Worm (Caenorhabditis elegans) whole organism, L1 larva: ENCODE data around the gene lin-18.

Experiments
- C16A3.4 ChIP-seq: fragments of 150-350 bp; optimal IDR thresholded peaks from 2 replicates; lab custom pipeline; 2014; ENCODE audit warnings: missing biosample characterization, missing genetic modification characterization
- alr-1 ChIP-seq: fragments of 200-800 bp; sonication (Bioruptor generic); optimal IDR thresholded peaks from 2 replicates; lab custom pipeline; 2018; ENCODE audit warnings: borderline replicate concordance, mild to moderate bottlenecking, missing genetic modification characterization, missing compliant biosample characterization
- ceh-63 ChIP-seq: fragments of 200-800 bp; sonication (Bioruptor generic); optimal IDR thresholded peaks from 2 replicates; lab custom pipeline; 2018; ENCODE audit warnings: mild to moderate bottlenecking, missing genetic modification characterization, missing compliant biosample characterization
- ceh-8 ChIP-seq: fragments of 200-800 bp; sonication (Bioruptor generic); optimal IDR thresholded peaks from 2 replicates; lab custom pipeline; 2018; ENCODE audit warnings: mild to moderate bottlenecking, missing genetic modification characterization, moderate library complexity, missing compliant biosample characterization
- ceh-88 ChIP-seq: fragments of 200-800 bp; sonication (Bioruptor generic); IDR thresholded peaks from 2 replicates; pipeline ENCODE4 v1.3.6; 2022; ENCODE audit warnings: missing genetic modification characterization, missing compliant biosample characterization
- dpl-1 ChIP-seq, 3 experiments: fragments of 150-350 bp in 2 of 3; sonication (generic microtip) in 1 of 3; optimal IDR thresholded peaks; 2 replicates each; lab custom pipeline; 2014 to 2017; ENCODE audit warnings: missing biosample characterization in 3 of 3, missing genetic modification characterization in 3 of 3, missing genetic modification reagents in 3 of 3
- efl-3 ChIP-seq: fragments of 200-800 bp; sonication (Bioruptor generic); optimal IDR thresholded peaks from 2 replicates; lab custom pipeline; 2018; ENCODE audit warnings: mild to moderate bottlenecking, missing genetic modification characterization, missing compliant biosample characterization
- egl-13 ChIP-seq: sonication (generic microtip); optimal IDR thresholded peaks from 2 replicates; lab custom pipeline; 2016; ENCODE audit warnings: missing genotype, missing genetic modification reagents, missing genetic modification characterization, missing compliant biosample characterization
- egl-27 ChIP-seq, 2 experiments: fragments of 150-350 bp in 1 of 2; sonication (generic microtip); optimal IDR thresholded peaks; 3 replicates each; lab custom pipeline; 2017 to 2018; ENCODE audit warnings: missing biosample characterization in 2 of 2, missing genetic modification characterization in 2 of 2, missing genetic modification reagents in 2 of 2
- elt-3 ChIP-seq, 6 experiments: fragments of 150-350 bp in 1 of 6; sonication (generic microtip); optimal IDR thresholded peaks; 2 replicates each; lab custom pipeline; 2017 to 2018; ENCODE audit warnings: missing biosample characterization in 6 of 6, missing genetic modification characterization in 6 of 6, inconsistent platforms in 1 of 6
- fkh-10 ChIP-seq: sonication (generic microtip); optimal IDR thresholded peaks from 2 replicates; lab custom pipeline; 2017; ENCODE audit warnings: missing biosample characterization, missing genetic modification reagents, missing genetic modification characterization
- fkh-4 ChIP-seq: sonication (generic microtip); optimal IDR thresholded peaks from 2 replicates; lab custom pipeline; 2016; ENCODE audit warnings: missing compliant biosample characterization, missing genetic modification characterization, borderline replicate concordance
- fkh-8 ChIP-seq: sonication (generic microtip); optimal IDR thresholded peaks from 2 replicates; lab custom pipeline; 2016; ENCODE audit warnings: mild to moderate bottlenecking, missing genetic modification characterization, missing compliant biosample characterization
- fos-1 ChIP-seq: fragments of 150-350 bp; optimal IDR thresholded peaks from 2 replicates; lab custom pipeline; 2014; ENCODE audit warnings: missing biosample characterization, missing genetic modification characterization
- grh-1 ChIP-seq: fragments of 200-800 bp; sonication (Bioruptor generic); IDR thresholded peaks from 2 replicates; pipeline ENCODE4 v1.3.6; 2022; ENCODE audit warnings: missing genetic modification reagents, missing genetic modification characterization, missing compliant biosample characterization
- hlh-4 ChIP-seq: sonication (generic microtip); optimal IDR thresholded peaks from 2 replicates; lab custom pipeline; 2016; ENCODE audit warnings: mild to moderate bottlenecking, missing genetic modification characterization, missing compliant biosample characterization
- irx-1 ChIP-seq: sonication (generic microtip); optimal IDR thresholded peaks from 2 replicates; lab custom pipeline; 2016; ENCODE audit warnings: missing genetic modification characterization, missing compliant biosample characterization
- isw-1 ChIP-seq: fragments of 200-800 bp; sonication (Bioruptor generic); IDR thresholded peaks from 2 replicates; pipeline ENCODE4 v1.3.6; 2022; ENCODE audit warnings: missing genetic modification characterization, missing compliant biosample characterization
- lin-14 ChIP-seq: fragments of 200-800 bp; sonication (Bioruptor generic); optimal IDR thresholded peaks from 2 replicates; lab custom pipeline; 2018; ENCODE audit warnings: mild to moderate bottlenecking, missing genetic modification characterization, moderate library complexity, missing compliant biosample characterization
- lin-15B ChIP-seq: fragments of 150-350 bp; sonication (generic microtip); optimal IDR thresholded peaks from 3 replicates; lab custom pipeline; 2014; ENCODE audit warnings: missing biosample characterization, missing genetic modification characterization
- lin-35 ChIP-seq, 2 experiments: fragments of 150-350 bp; optimal IDR thresholded peaks; 2 replicates each; lab custom pipeline; 2014; ENCODE audit warnings: missing biosample characterization in 2 of 2, missing genetic modification characterization in 2 of 2, missing genetic modification reagents in 2 of 2
- lin-39 ChIP-seq: fragments of 150-350 bp; optimal IDR thresholded peaks from 2 replicates; lab custom pipeline; 2014; ENCODE audit warnings: missing biosample characterization, missing genetic modification reagents, missing genetic modification characterization
- lir-3 ChIP-seq: sonication (generic microtip); optimal IDR thresholded peaks from 2 replicates; lab custom pipeline; 2016; ENCODE audit warnings: mild to moderate bottlenecking, missing genetic modification characterization, moderate library complexity, missing compliant biosample characterization; ENCODE audit not compliant: poor library complexity
- mep-1 ChIP-seq: fragments of 150-350 bp; optimal IDR thresholded peaks from 2 replicates; lab custom pipeline; 2014; ENCODE audit warnings: missing biosample characterization, missing genetic modification characterization
- nhr-19 ChIP-seq: fragments of 200-800 bp; sonication (Bioruptor generic); conservative IDR thresholded peaks from 2 replicates; pipeline ENCODE4 v1.3.6; 2022; ENCODE audit warnings: missing genetic modification characterization, missing compliant biosample characterization
- nhr-71 ChIP-seq: sonication (generic microtip); optimal IDR thresholded peaks from 2 replicates; lab custom pipeline; 2016; ENCODE audit warnings: mild to moderate bottlenecking, missing genetic modification characterization, moderate library complexity, missing compliant biosample characterization
- nhr-76 ChIP-seq: sonication (generic microtip); optimal IDR thresholded peaks from 2 replicates; lab custom pipeline; 2017; ENCODE audit warnings: missing biosample characterization, missing genetic modification characterization
- nhr-85 ChIP-seq: sonication (generic microtip); peaks from one replicate; lab custom pipeline; 2016; ENCODE audit warnings: missing genetic modification characterization, inconsistent platforms, missing compliant biosample characterization
- nhr-90 ChIP-seq: sonication (generic microtip); optimal IDR thresholded peaks from 2 replicates; lab custom pipeline; 2016; ENCODE audit warnings: mild to moderate bottlenecking, missing genetic modification characterization, missing compliant biosample characterization; ENCODE audit not compliant: poor library complexity
- pag-3 ChIP-seq: sonication (generic microtip); optimal IDR thresholded peaks from 2 replicates; lab custom pipeline; 2017; ENCODE audit warnings: missing genetic modification characterization, mild to moderate bottlenecking, missing compliant biosample characterization, antibody characterized with exemption, borderline replicate concordance; ENCODE audit not compliant: insufficient read depth
- pax-3 ChIP-seq: fragments of 200-800 bp; sonication (Bioruptor generic); optimal IDR thresholded peaks from 2 replicates; lab custom pipeline; 2018; ENCODE audit warnings: mild to moderate bottlenecking, missing genetic modification characterization, moderate library complexity, missing compliant biosample characterization
- pqm-1 ChIP-seq: sonication (generic microtip); optimal IDR thresholded peaks from 3 replicates; lab custom pipeline; 2017; ENCODE audit warnings: missing biosample characterization, missing genetic modification characterization
- skn-1 ChIP-seq: fragments of 150-350 bp; optimal IDR thresholded peaks from 2 replicates; lab custom pipeline; 2014; ENCODE audit warnings: missing biosample characterization, missing genetic modification characterization
- snpc-4 ChIP-seq: fragments of 150-350 bp; optimal IDR thresholded peaks from 2 replicates; lab custom pipeline; 2014; ENCODE audit warnings: missing biosample characterization, missing genetic modification characterization
- snu-23 ChIP-seq: sonication (generic microtip); optimal IDR thresholded peaks from 2 replicates; lab custom pipeline; 2016; ENCODE audit warnings: missing genetic modification characterization, missing compliant biosample characterization
- sup-37 ChIP-seq: fragments of 200-800 bp; sonication (Bioruptor generic); optimal IDR thresholded peaks from 2 replicates; lab custom pipeline; 2018; ENCODE audit warnings: mild to moderate bottlenecking, missing genetic modification characterization, missing compliant biosample characterization
- swsn-7 ChIP-seq: sonication (generic microtip); optimal IDR thresholded peaks from 2 replicates; lab custom pipeline; 2016; ENCODE audit warnings: missing genetic modification characterization, missing compliant biosample characterization
- tlp-1 ChIP-seq: fragments of 150-350 bp; optimal IDR thresholded peaks from 2 replicates; lab custom pipeline; 2014; ENCODE audit warnings: missing biosample characterization, missing genetic modification characterization
- unc-62 ChIP-seq: fragments of 150-350 bp; optimal IDR thresholded peaks from 2 replicates; lab custom pipeline; 2014; ENCODE audit warnings: missing biosample characterization, missing genetic modification reagents, missing genetic modification characterization
- unc-86 ChIP-seq: sonication (generic microtip); optimal IDR thresholded peaks from 2 replicates; lab custom pipeline; 2016; ENCODE audit warnings: missing genetic modification characterization, missing compliant biosample characterization

Gene lin-18

DNA sequence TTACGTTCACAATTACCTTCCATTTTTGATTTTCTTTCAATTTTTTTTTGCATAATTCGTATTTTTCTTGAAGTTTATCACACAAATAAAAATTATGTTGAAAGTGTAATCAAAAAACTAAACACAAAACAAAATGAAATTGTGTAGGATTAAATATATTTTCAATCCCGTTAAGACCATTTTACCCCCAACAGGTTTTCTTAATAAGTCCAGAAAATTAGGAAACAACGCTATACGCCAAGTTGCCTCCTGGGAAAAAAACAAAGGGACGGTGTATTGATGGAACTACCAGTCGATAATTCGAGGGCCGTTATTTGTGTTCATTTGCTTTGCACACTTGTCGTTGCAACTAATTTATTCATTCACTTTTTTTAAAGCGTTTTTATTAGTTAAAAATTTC lies 38.7 kb upstream of the lin-18 start:
- TF ChIP-seq lin-15B (tag; lab: Kevin White, UChicago) (no peak), snu-23 (GFP tag; lab: Kevin White, UChicago) (no peak), hlh-4 (tag; lab: Kevin White, UChicago) (no peak), lir-3 (tag; lab: Kevin White, UChicago) (no peak), swsn-7 (tag; lab: Kevin White, UChicago) (no peak), pag-3 (tag; lab: Kevin White, UChicago) (no peak), skn-1 (no peak), sup-37 (GFP tag; lab: Kevin White, UChicago) (no peak), pqm-1 (no peak), nhr-90 (no peak), ceh-8 (GFP tag; lab: Kevin White, UChicago) (no peak), tlp-1 (no peak)

DNA sequence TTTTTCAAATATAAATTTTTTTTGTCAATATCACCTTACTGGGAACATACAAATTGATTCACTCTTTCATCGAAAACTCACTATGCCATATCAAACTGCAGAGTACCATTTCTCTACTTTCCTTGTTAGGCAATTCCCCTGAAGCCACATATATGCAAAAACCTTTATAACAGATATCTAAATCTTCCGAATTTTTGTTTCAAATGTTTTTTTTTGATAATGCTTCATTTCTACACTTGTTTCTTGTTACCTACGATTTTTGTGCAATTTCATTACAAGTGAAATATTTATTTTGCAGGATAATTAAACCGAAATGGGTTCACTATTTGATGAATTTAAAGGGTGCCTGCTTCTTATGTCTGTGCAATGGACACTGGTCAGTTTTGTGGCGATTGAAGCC lies 38.3 kb upstream of the lin-18 start, which contains the start of gene T22B2.2:
TSS of gene T22B2.2 (plus strand) at position 301 of the 400 bp plus-strand sequence.
- TF ChIP-seq lin-35 (GFP tag; optimal IDR thresholded peaks at IDR 0.05; lab: Kevin White, UChicago) = no peak
- TF ChIP-seq nhr-19 (GFP tag; lab: Robert Waterston, UW) = no peak
- no peak for TF ChIP-seq egl-13

DNA sequence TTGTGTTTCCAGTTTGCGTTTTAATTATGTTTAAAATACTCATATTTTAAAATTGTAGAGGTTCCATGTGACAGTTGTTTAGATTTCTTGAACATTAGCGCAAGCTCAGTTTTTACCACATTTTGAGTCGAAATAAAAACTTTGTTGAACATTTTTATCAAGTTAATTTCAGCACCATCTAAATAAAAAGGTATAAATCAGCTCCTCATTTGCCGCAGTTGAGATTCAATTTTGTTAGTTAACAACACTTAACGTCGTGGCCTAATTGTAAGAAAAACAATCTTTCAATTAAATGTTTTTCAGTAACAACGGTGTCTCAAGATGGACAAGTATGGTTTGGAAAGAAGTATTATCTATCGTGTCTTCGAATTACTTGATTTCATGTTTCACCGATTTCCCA lies 37.6 kb upstream of the lin-18 start:
- TF ChIP-seq ceh-8 (GFP tag; lab: Kevin White, UChicago) (no peak), dpl-1 (GFP tag; optimal IDR thresholded peaks at IDR 0.05; lab: Kevin White, UChicago) (no peak), ceh-63 (no peak), hlh-4 (tag; lab: Kevin White, UChicago) (no peak), efl-3 (GFP tag; lab: Kevin White, UChicago) (no peak), snu-23 (GFP tag; lab: Kevin White, UChicago) (no peak), grh-1 (GFP tag; lab: Robert Waterston, UW) (no peak), unc-86 (tag; lab: Kevin White, UChicago) (no peak), pag-3 (tag; lab: Kevin White, UChicago) (no peak), lin-14 (GFP tag; lab: Kevin White, UChicago) (no peak), swsn-7 (tag; lab: Kevin White, UChicago) (no peak), fos-1 (no peak), nhr-71 (no peak), lir-3 (tag; lab: Kevin White, UChicago) (no peak), lin-39 (tag; lab: Kevin White, UChicago) (no peak), fkh-10 (GFP tag; lab: Kevin White, UChicago) (no peak), mep-1 (tag; lab: Kevin White, UChicago) (no peak), irx-1 (tag; lab: Kevin White, UChicago) (no peak), nhr-85 (tag; lab: Kevin White, UChicago) (no peak), pax-3 (tag; lab: Kevin White, UChicago) (no peak)

DNA sequence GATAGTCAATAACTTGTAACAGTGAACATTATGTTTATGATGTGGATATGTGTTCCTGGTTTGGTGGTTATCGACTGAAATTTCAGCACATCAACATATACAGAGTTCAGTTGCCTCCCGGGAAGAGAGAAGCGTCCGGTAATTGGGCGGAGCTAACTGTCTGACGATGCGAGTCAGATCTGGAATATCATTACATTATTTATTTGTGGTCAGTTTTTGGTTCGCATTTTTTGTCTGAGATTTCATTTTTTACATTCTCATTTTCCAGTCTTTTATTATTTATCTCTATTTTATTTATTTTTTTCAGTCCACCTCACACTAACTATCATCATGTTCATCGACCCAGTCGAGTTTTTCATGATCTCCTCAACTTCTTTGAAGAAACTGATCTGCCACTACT lies 32.6 kb upstream of the lin-18 start, which contains the start of gene T22B2.1:
TSS of gene T22B2.1 (plus strand) at position 301 of the 400 bp plus-strand sequence.
- TF ChIP-seq C16A3.4 (tag; lab: Kevin White, UChicago) (no peak), elt-3 (tag; optimal IDR thresholded peaks at IDR 0.05; lab: Kevin White, UChicago) (no peak), pag-3 (tag; lab: Kevin White, UChicago) (no peak), egl-27 (tag; optimal IDR thresholded peaks at IDR 0.05; lab: Kevin White, UChicago) (no peak), fkh-8 (tag; lab: Kevin White, UChicago) (no peak), unc-62 (GFP tag; lab: Kevin White, UChicago) (no peak), snu-23 (GFP tag; lab: Kevin White, UChicago) (no peak), nhr-76 (tag; lab: Kevin White, UChicago) (no peak), fkh-4 (tag; lab: Kevin White, UChicago) (no peak), alr-1 (no peak), isw-1 (GFP tag; lab: Robert Waterston, UW) (no peak), snpc-4 (tag; lab: Kevin White, UChicago) (no peak), ceh-88 (GFP tag; lab: Robert Waterston, UW) (no peak), nhr-19 (GFP tag; lab: Robert Waterston, UW) (no peak), fos-1 (no peak), ceh-8 (GFP tag; lab: Kevin White, UChicago) (no peak), efl-3 (GFP tag; lab: Kevin White, UChicago) (no peak)
